Worm (Caenorhabditis elegans) whole organism, late embryonic: ENCODE results near the gene Y22D7AL.4.
A peak's percentile ranks its signal among the peaks of the same experiment; 100 is the strongest.

Source experiments
- C38D4.7 ChIP-seq: fragments of 200-800 bp; sonication (Bioruptor generic); optimal IDR thresholded peaks from 2 replicates; lab custom pipeline; 2018; ENCODE audit warnings: mild to moderate bottlenecking, missing genetic modification characterization, moderate library complexity, missing compliant biosample characterization
- K02D7.2 ChIP-seq: sonication (generic microtip); optimal IDR thresholded peaks from 2 replicates; lab custom pipeline; 2017; ENCODE audit warnings: mild to moderate bottlenecking, missing genetic modification characterization, missing compliant biosample characterization
- T23F11.4 ChIP-seq: fragments of 200-800 bp; sonication (Bioruptor generic); optimal IDR thresholded peaks from 2 replicates; lab custom pipeline; 2018; ENCODE audit warnings: mild to moderate bottlenecking, missing genetic modification characterization, missing compliant biosample characterization
- Y22D7AL.16 ChIP-seq: sonication (generic microtip); optimal IDR thresholded peaks from 2 replicates; lab custom pipeline; 2016; ENCODE audit warnings: missing genetic modification characterization, missing compliant biosample characterization
- ama-1 ChIP-seq: fragments of 150-350 bp; optimal IDR thresholded peaks from 2 replicates; lab custom pipeline; 2014
- ceh-18 ChIP-seq: sonication (generic microtip); optimal IDR thresholded peaks from 2 replicates; lab custom pipeline; 2016; ENCODE audit warnings: missing genetic modification characterization, missing compliant biosample characterization
- ceh-22 ChIP-seq: sonication (generic microtip); optimal IDR thresholded peaks from 2 replicates; lab custom pipeline; 2017; ENCODE audit warnings: missing biosample characterization, missing genetic modification characterization
- ceh-6 ChIP-seq: fragments of 200-800 bp; sonication (Bioruptor generic); optimal IDR thresholded peaks from 2 replicates; lab custom pipeline; 2018; ENCODE audit warnings: mild to moderate bottlenecking, missing genetic modification characterization, missing compliant biosample characterization
- che-1 ChIP-seq: sonication (generic microtip); optimal IDR thresholded peaks from 2 replicates; lab custom pipeline; 2016; ENCODE audit warnings: mild to moderate bottlenecking, missing genetic modification characterization, missing compliant biosample characterization
- dve-1 ChIP-seq: sonication (generic microtip); optimal IDR thresholded peaks from 2 replicates; lab custom pipeline; 2017; ENCODE audit warnings: antibody characterized with exemption, mild to moderate bottlenecking, missing genetic modification characterization, missing compliant biosample characterization
- elt-2 ChIP-seq: sonication (generic microtip); optimal IDR thresholded peaks from 2 replicates; lab custom pipeline; 2016; ENCODE audit warnings: missing genetic modification reagents, missing genetic modification characterization, missing compliant biosample characterization
- elt-4 ChIP-seq: sonication (generic microtip); optimal IDR thresholded peaks from 2 replicates; lab custom pipeline; 2016; ENCODE audit warnings: missing genetic modification characterization, missing compliant biosample characterization
- ets-4 ChIP-seq: sonication (generic microtip); optimal IDR thresholded peaks from 2 replicates; lab custom pipeline; 2016; ENCODE audit warnings: missing genetic modification characterization, missing compliant biosample characterization
- gmeb-2 ChIP-seq: sonication (generic microtip); optimal IDR thresholded peaks from 2 replicates; lab custom pipeline; 2016; ENCODE audit warnings: missing genetic modification characterization, inconsistent platforms, missing compliant biosample characterization
- hlh-30 ChIP-seq: sonication (generic microtip); optimal IDR thresholded peaks from 2 replicates; lab custom pipeline; 2017; ENCODE audit warnings: antibody characterized with exemption, missing genetic modification characterization, missing compliant biosample characterization; ENCODE audit not compliant: insufficient read depth
- hlh-8 ChIP-seq: sonication (generic microtip); optimal IDR thresholded peaks from 2 replicates; lab custom pipeline; 2016; ENCODE audit warnings: missing genotype, missing genetic modification characterization, missing compliant biosample characterization
- lim-6 ChIP-seq: sonication (generic microtip); optimal IDR thresholded peaks from 2 replicates; lab custom pipeline; 2016; ENCODE audit warnings: missing genetic modification characterization, missing compliant biosample characterization
- lin-11 ChIP-seq: fragments of 200-800 bp; sonication (Bioruptor generic); optimal IDR thresholded peaks from 2 replicates; lab custom pipeline; 2018; ENCODE audit warnings: mild to moderate bottlenecking, missing genetic modification characterization, missing compliant biosample characterization
- mec-3 ChIP-seq: sonication (generic microtip); optimal IDR thresholded peaks from 2 replicates; lab custom pipeline; 2016; ENCODE audit warnings: borderline replicate concordance, missing genetic modification characterization, missing compliant biosample characterization
- nfya-1 ChIP-seq: sonication (generic microtip); optimal IDR thresholded peaks from 2 replicates; lab custom pipeline; 2017; ENCODE audit warnings: missing genetic modification characterization, mild to moderate bottlenecking, missing compliant biosample characterization, antibody characterized with exemption, moderate library complexity
- nhr-11 ChIP-seq: fragments of 150-350 bp; optimal IDR thresholded peaks from 2 replicates; lab custom pipeline; 2014; ENCODE audit warnings: missing biosample characterization, missing genetic modification characterization
- nhr-232 ChIP-seq: sonication (generic microtip); optimal IDR thresholded peaks from 2 replicates; lab custom pipeline; 2016; ENCODE audit warnings: missing genetic modification characterization, missing compliant biosample characterization
- odd-2 ChIP-seq: sonication (generic microtip); optimal IDR thresholded peaks from 2 replicates; lab custom pipeline; 2017; ENCODE audit warnings: antibody characterized with exemption, mild to moderate bottlenecking, missing genetic modification characterization, missing compliant biosample characterization
- pat-9 ChIP-seq: fragments of 200-800 bp; sonication (Bioruptor generic); optimal IDR thresholded peaks from 2 replicates; lab custom pipeline; 2018; ENCODE audit warnings: mild to moderate bottlenecking, missing genetic modification characterization, moderate library complexity, missing compliant biosample characterization
- pha-2 ChIP-seq: sonication (generic microtip); optimal IDR thresholded peaks from 2 replicates; lab custom pipeline; 2017; ENCODE audit warnings: mild to moderate bottlenecking, missing genetic modification characterization, missing compliant biosample characterization
- pros-1 ChIP-seq: fragments of 150-350 bp; optimal IDR thresholded peaks from 2 replicates; lab custom pipeline; 2014; ENCODE audit warnings: missing biosample characterization, missing genetic modification reagents, missing genetic modification characterization
- ref-2 ChIP-seq: sonication (generic microtip); optimal IDR thresholded peaks from 2 replicates; lab custom pipeline; 2016; ENCODE audit warnings: missing genetic modification characterization, missing compliant biosample characterization
- sdc-2 ChIP-seq: sonication (generic microtip); optimal IDR thresholded peaks from 2 replicates; lab custom pipeline; 2016; ENCODE audit warnings: missing genotype, missing genetic modification characterization, missing compliant biosample characterization
- sox-4 ChIP-seq: sonication (generic microtip); optimal IDR thresholded peaks from 2 replicates; lab custom pipeline; 2017; ENCODE audit warnings: mild to moderate bottlenecking, missing genetic modification characterization, inconsistent platforms, missing compliant biosample characterization
- syd-9 ChIP-seq: sonication (generic microtip); optimal IDR thresholded peaks from 2 replicates; lab custom pipeline; 2016; ENCODE audit warnings: mild to moderate bottlenecking, missing genetic modification characterization, moderate library complexity, missing compliant biosample characterization
- ttx-3 ChIP-seq: sonication (generic microtip); optimal IDR thresholded peaks from 2 replicates; lab custom pipeline; 2016; ENCODE audit warnings: missing genetic modification reagents, missing genetic modification characterization, missing compliant biosample characterization
- unc-3 ChIP-seq, 2 experiments: fragments of 200-800 bp in 1 of 2; sonication (Bioruptor generic) in 1 of 2; sonication (generic microtip) in 1 of 2; conservative IDR thresholded peaks in 1 of 2; optimal IDR thresholded peaks in 1 of 2; 2 replicates each; pipeline versions ENCODE4 v1.3.6 to Lab custom; 2016 to 2022; ENCODE audit warnings: missing compliant biosample characterization in 2 of 2, missing genetic modification characterization in 2 of 2, missing genetic modification reagents in 1 of 2
- unc-42 ChIP-seq: sonication (generic microtip); optimal IDR thresholded peaks from 2 replicates; lab custom pipeline; 2016; ENCODE audit warnings: missing genotype, missing genetic modification characterization, missing compliant biosample characterization
- unc-55 ChIP-seq: sonication (generic microtip); optimal IDR thresholded peaks from 2 replicates; lab custom pipeline; 2017; ENCODE audit warnings: missing biosample characterization, missing genetic modification reagents, missing genetic modification characterization
- unc-86 ChIP-seq: sonication (generic microtip); optimal IDR thresholded peaks from 2 replicates; lab custom pipeline; 2016; ENCODE audit warnings: missing genetic modification characterization, missing compliant biosample characterization
- ztf-16 ChIP-seq: sonication (generic microtip); optimal IDR thresholded peaks from 2 replicates; lab custom pipeline; 2017; ENCODE audit warnings: missing genetic modification characterization, missing compliant biosample characterization

The Y22D7AL.4 gene

ce11 chrIII:1657380-1657779, 30.9 kb downstream of the Y22D7AL.4 start, which contains the start of gene cht-4:
cht-4 (minus strand) TSS chrIII:1657480.
- TF ChIP-seq ceh-18 (tag; lab: Kevin White, UChicago), result no peak
- TF ChIP-seq sdc-2 (tag; lab: Kevin White, UChicago), result no peak
- TF ChIP-seq pros-1 (tag; lab: Kevin White, UChicago), result no peak
- TF ChIP-seq elt-2 (tag; lab: Kevin White, UChicago), result peak; percentile 67
- no peak for TF ChIP-seq unc-3 (GFP tag; conservative IDR thresholded peaks at IDR 0.05; lab: Robert Waterston, UW)
- TF ChIP-seq unc-3 (tag; optimal IDR thresholded peaks at IDR 0.05; lab: Kevin White, UChicago), result no peak
- TF ChIP-seq lim-6, result no peak
- no peak for TF ChIP-seq nhr-11 (tag; lab: Kevin White, UChicago)
- no peak for TF ChIP-seq ref-2 (tag; lab: Kevin White, UChicago)

ce11 chrIII:1659763-1660162, 33.3 kb downstream of the Y22D7AL.4 start, which contains the start of gene Y22D7AL.15:
Y22D7AL.15 (minus strand) TSS chrIII:1659863.
- peak; percentile 37 for TF ChIP-seq Y22D7AL.16 (tag; lab: Kevin White, UChicago)
- TF ChIP-seq lin-11 (tag; lab: Kevin White, UChicago), result no peak

ce11 chrIII:1661031-1661430, 34.6 kb downstream of the Y22D7AL.4 start:
- TF ChIP-seq pat-9 (tag; lab: Kevin White, UChicago) (no peak), odd-2 (no peak), gmeb-2 (tag; lab: Kevin White, UChicago) (no peak), sox-4 (tag; lab: Kevin White, UChicago) (no peak), mec-3 (tag; lab: Kevin White, UChicago) (no peak), pha-2 (no peak), hlh-30 (no peak), elt-4 (no peak), unc-86 (tag; lab: Kevin White, UChicago) (no peak), ttx-3 (no peak)

- TF ChIP-seq unc-55, result no peak
- TF ChIP-seq lin-11 (tag; lab: Kevin White, UChicago), result no peak
- no peak for TF ChIP-seq ceh-6 (GFP tag; lab: Kevin White, UChicago)
- no peak for TF ChIP-seq gmeb-2 (tag; lab: Kevin White, UChicago)
- no peak for TF ChIP-seq ama-1
- TF ChIP-seq ets-4 (tag; lab: Kevin White, UChicago), result no peak
- no peak for TF ChIP-seq ztf-16 (tag; lab: Kevin White, UChicago)
- no peak for TF ChIP-seq dve-1 (tag; lab: Kevin White, UChicago)
- no peak for TF ChIP-seq nfya-1 (tag; lab: Kevin White, UChicago)
- TF ChIP-seq K02D7.2 (tag; lab: Kevin White, UChicago), result no peak
- no peak for TF ChIP-seq T23F11.4 (GFP tag; lab: Kevin White, UChicago)
- TF ChIP-seq unc-42 (tag; lab: Kevin White, UChicago), result no peak
- TF ChIP-seq pros-1 (tag; lab: Kevin White, UChicago), result no peak
- TF ChIP-seq C38D4.7, result no peak
- no peak for TF ChIP-seq pat-9 (tag; lab: Kevin White, UChicago)
- TF ChIP-seq unc-3 (GFP tag; conservative IDR thresholded peaks at IDR 0.05; lab: Robert Waterston, UW), result no peak
- TF ChIP-seq unc-3 (tag; optimal IDR thresholded peaks at IDR 0.05; lab: Kevin White, UChicago), result no peak
- TF ChIP-seq hlh-8 (tag; lab: Kevin White, UChicago), result no peak
- TF ChIP-seq lim-6, result no peak
- no peak for TF ChIP-seq syd-9 (tag; lab: Kevin White, UChicago)
Measured at ce11 chrIII:1662405-1662804, 36.0 kb downstream of the Y22D7AL.4 start.

ce11 chrIII:1663056-1663455, 36.6 kb downstream of the Y22D7AL.4 start:
- TF ChIP-seq che-1 (tag; lab: Kevin White, UChicago), result no peak
- no peak for TF ChIP-seq ceh-22 (tag; lab: Kevin White, UChicago)
- TF ChIP-seq nhr-232 (tag; lab: Kevin White, UChicago), result no peak
- TF ChIP-seq pha-2, result no peak
